Worm (Caenorhabditis elegans) whole organism, midembryonic: ENCODE data around the gene irg-6.

ENCODE experiments used
- cog-1 ChIP-seq: sonication (generic microtip); optimal IDR thresholded peaks from 2 replicates; lab custom pipeline; 2016; ENCODE audit warnings: missing genetic modification characterization, missing compliant biosample characterization
- flt-1 ChIP-seq: fragments of 200-800 bp; sonication (Bioruptor generic); IDR thresholded peaks from 2 replicates; pipeline ENCODE4 v1.3.6; 2022; ENCODE audit warnings: missing genetic modification characterization, missing compliant biosample characterization
- klf-2 ChIP-seq: fragments of 200-800 bp; sonication (Bioruptor generic); conservative IDR thresholded peaks from 2 replicates; pipeline ENCODE4 v1.3.6; 2022; ENCODE audit warnings: missing genetic modification reagents, missing genetic modification characterization, missing compliant biosample characterization
- med-1 ChIP-seq: sonication (generic microtip); optimal IDR thresholded peaks from 2 replicates; lab custom pipeline; 2017; ENCODE audit warnings: missing genetic modification characterization, mild to moderate bottlenecking, missing compliant biosample characterization, antibody characterized with exemption, missing genetic modification reagents; ENCODE audit not compliant: insufficient read depth
- ref-1 ChIP-seq: fragments of 200-800 bp; sonication (Bioruptor generic); conservative IDR thresholded peaks from 2 replicates; pipeline ENCODE4 v1.3.6; 2022; ENCODE audit warnings: missing genetic modification reagents, missing genetic modification characterization, missing compliant biosample characterization
- tab-1 ChIP-seq: fragments of 200-800 bp; sonication (Bioruptor generic); IDR thresholded peaks from 2 replicates; pipeline ENCODE4 v1.3.6; 2022; ENCODE audit warnings: missing genetic modification characterization, missing compliant biosample characterization
- ztf-29 ChIP-seq: fragments of 200-800 bp; sonication (Bioruptor generic); IDR thresholded peaks from 2 replicates; pipeline ENCODE4 v1.3.6; 2022; ENCODE audit warnings: missing genetic modification reagents, missing genetic modification characterization, missing compliant biosample characterization

DNA sequence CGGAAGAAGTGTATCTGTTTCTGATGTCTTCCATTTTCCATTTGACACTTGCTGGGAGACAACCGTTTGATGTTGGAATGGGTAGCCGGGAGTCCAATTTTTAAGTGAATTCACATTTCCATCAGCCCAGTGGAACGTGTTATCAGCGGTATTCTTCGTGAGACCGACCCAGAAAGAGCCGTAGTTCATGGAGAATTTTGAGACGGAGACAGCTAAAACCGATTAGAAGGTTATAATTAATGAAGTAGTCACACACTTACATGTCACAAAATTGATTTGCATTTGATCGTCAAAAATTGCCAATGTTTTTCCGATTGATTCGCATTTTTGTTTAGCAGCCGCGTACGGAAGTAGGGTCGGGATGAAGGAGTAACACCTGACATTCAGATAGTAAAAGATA, 45.4 kb downstream of the irg-6 start:
- TF ChIP-seq med-1 (GFP tag; lab: Kevin White, UChicago) (no peak), tab-1 (GFP tag; lab: Robert Waterston, UW) (no peak), flt-1 (no peak), cog-1 (tag; lab: Kevin White, UChicago) (no peak), ref-1 (no peak), klf-2 (GFP tag; lab: Robert Waterston, UW) (no peak), ztf-29 (GFP tag; lab: Robert Waterston, UW) (no peak)
